Worm (Caenorhabditis elegans): ENCODE data around the gene acp-3.

DNA sequence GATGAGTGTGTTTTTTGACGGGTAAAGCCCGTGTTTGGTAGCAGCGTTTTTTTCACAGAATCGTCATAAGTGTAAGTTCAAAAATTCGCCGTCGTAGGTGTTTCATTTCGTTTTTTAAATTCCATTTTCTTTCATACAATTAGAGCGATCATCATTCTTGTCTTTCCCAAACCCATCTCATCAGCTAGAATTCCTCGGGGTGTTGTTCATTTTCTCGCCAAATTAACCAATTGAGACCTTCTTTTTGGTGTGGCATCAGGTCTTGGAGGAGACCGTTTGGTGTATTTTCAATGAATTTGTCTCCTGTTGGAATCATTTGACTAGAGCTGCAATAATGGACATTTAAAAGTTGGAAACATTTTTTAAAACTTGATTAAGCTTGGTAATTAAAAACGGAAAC is 36.0 kb upstream of the acp-3 start:
- TF ChIP-seq ceh-58 (GFP tag; IDR thresholded peaks at IDR 0.05), result no peak
- TF ChIP-seq ets-4 (GFP tag; optimal IDR thresholded peaks at IDR 0.05), result no peak
- TF ChIP-seq madf-8 (GFP tag; conservative IDR thresholded peaks at IDR 0.05), result no peak
- no peak for TF ChIP-seq dpl-1 (GFP tag; optimal IDR thresholded peaks at IDR 0.05)
- TF ChIP-seq chd-7 (tag; optimal IDR thresholded peaks at IDR 0.05), result no peak
- TF ChIP-seq nhr-179 (tag; optimal IDR thresholded peaks at IDR 0.05), result no peak
- TF ChIP-seq ceh-79 (tag; optimal IDR thresholded peaks at IDR 0.05), result no peak
- TF ChIP-seq atf-7 (tag; optimal IDR thresholded peaks at IDR 0.05), result no peak
- TF ChIP-seq ama-1 (optimal IDR thresholded peaks at IDR 0.05), result no peak
- TF ChIP-seq ama-1 (GFP tag; optimal IDR thresholded peaks at IDR 0.05), result no peak
- TF ChIP-seq snpc-4 (GFP tag; optimal IDR thresholded peaks at IDR 0.05), result no peak
- TF ChIP-seq snpc-4 (tag; optimal IDR thresholded peaks at IDR 0.05), result no peak

Measured in whole organism, young adult.